Worm (Caenorhabditis elegans) whole organism, midembryonic: ENCODE results near the gene srz-37.

Experiments
- T22C8.4 ChIP-seq: fragments of 200-800 bp; sonication (Bioruptor generic); IDR thresholded peaks from 2 replicates; pipeline ENCODE4 v1.3.6; 2022; ENCODE audit warnings: missing genetic modification characterization, missing compliant biosample characterization
- cog-1 ChIP-seq: sonication (generic microtip); optimal IDR thresholded peaks from 2 replicates; lab custom pipeline; 2016; ENCODE audit warnings: missing genetic modification characterization, missing compliant biosample characterization
- flt-1 ChIP-seq: fragments of 200-800 bp; sonication (Bioruptor generic); IDR thresholded peaks from 2 replicates; pipeline ENCODE4 v1.3.6; 2022; ENCODE audit warnings: missing genetic modification characterization, missing compliant biosample characterization

- TF ChIP-seq T22C8.4 (GFP tag; lab: Robert Waterston, UW) (no peak), flt-1 (no peak), cog-1 (tag; lab: Kevin White, UChicago) (no peak)
Observed at ce11 chrIV:3442513-3442912, 39.1 kb downstream of the srz-37 start.
